Fruit fly (Drosophila melanogaster) S2 (cell line): Measurements from ENCODE around the gene CG43725.

Experiments
- CG8478 ChIP-seq: fragments of >200 bp; optimal IDR thresholded peaks from 2 replicates; lab custom pipeline; 2018
- CTCF ChIP-seq, 2 experiments: fragments of >200 bp; optimal IDR thresholded peaks; 2 replicates each; lab custom pipeline; 2018

DNA sequence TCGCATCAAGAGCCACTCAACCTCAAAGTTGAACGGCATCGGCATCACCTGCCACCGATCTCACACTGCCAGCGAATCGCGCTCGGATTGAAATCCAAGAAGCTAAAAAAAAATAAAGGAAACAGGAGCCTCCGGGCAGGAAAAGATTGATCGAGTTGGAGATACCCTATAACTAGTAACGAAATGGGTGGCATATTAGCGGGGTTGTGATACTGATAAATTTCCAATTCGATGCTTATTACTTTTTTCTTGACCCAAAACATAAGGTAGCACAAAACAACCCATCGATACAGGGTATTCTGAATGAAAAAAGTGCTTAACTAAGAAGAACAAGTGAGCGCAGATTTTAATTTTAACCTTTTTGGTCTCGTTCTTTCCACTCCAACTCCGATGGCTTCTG lies 3.1 kb upstream of the CG43725 start:
- no peak for TF ChIP-seq CG8478
- no peak for TF ChIP-seq CTCF (optimal IDR thresholded peaks at IDR 0.05; lab: Kevin White, UChicago)
